Worm (Caenorhabditis elegans): Measurements from ENCODE around the gene cogc-6.
A peak's percentile ranks its signal among the peaks of the same experiment; 100 is the strongest.

The cogc-6 gene

ce11 chrV:8228712-8229119 is 7.6 kb upstream of the cogc-6 start (continued):
- TF ChIP-seq mdt-29 (GFP tag; IDR thresholded peaks at IDR 0.05) (peak; percentile 70), hlh-11 (tag; optimal IDR thresholded peaks at IDR 0.05) (peak; percentile 83), pqm-1 (tag; optimal IDR thresholded peaks at IDR 0.05) (peak; percentile 8), hif-1 (tag; optimal IDR thresholded peaks at IDR 0.05) (peak; percentile 12 to 30), Y5F2A.4 (GFP tag; optimal IDR thresholded peaks at IDR 0.05) (no peak), spr-1 (tag; optimal IDR thresholded peaks at IDR 0.05) (peak; percentile 85), nhr-28 (tag; optimal IDR thresholded peaks at IDR 0.05) (peak; percentile 56), madf-9 (GFP tag; conservative IDR thresholded peaks at IDR 0.05) (0 out of 2 replicates have a peak, but pooled peaks have one; percentile 10), fkh-10 (GFP tag; optimal IDR thresholded peaks at IDR 0.05) (no peak), nhr-102 (tag; optimal IDR thresholded peaks at IDR 0.05) (peak; percentile 91), dve-1 (tag; optimal IDR thresholded peaks at IDR 0.05; ENCODE audit: insufficient read depth) (peak; percentile 92), ces-1 (GFP tag; optimal IDR thresholded peaks at IDR 0.05) (peak; percentile 13), ztf-11 (tag; optimal IDR thresholded peaks at IDR 0.05) (no peak), egl-43 (GFP tag; IDR thresholded peaks at IDR 0.05) (no peak), ceh-82 (tag; optimal IDR thresholded peaks at IDR 0.05) (no peak), snpc-4 (tag; optimal IDR thresholded peaks at IDR 0.05) (peak; percentile 96), mes-2 (tag; optimal IDR thresholded peaks at IDR 0.05; ENCODE audit: poor library complexity, severe bottlenecking) (peak; percentile 90), lin-29 (GFP tag; IDR thresholded peaks at IDR 0.05) (peak; percentile 25; the same call in 1 of the 2 replicates), tag-97 (GFP tag; IDR thresholded peaks at IDR 0.05) (no peak), unc-39 (tag; optimal IDR thresholded peaks at IDR 0.05) (no peak), attf-4 (tag; optimal IDR thresholded peaks at IDR 0.05) (no peak), egl-27 (tag; optimal IDR thresholded peaks at IDR 0.05) (no peak), saeg-2 (GFP tag; IDR thresholded peaks at IDR 0.05) (0 out of 2 replicates have a peak, but pooled peaks have one; percentile 47), nhr-10 (tag; optimal IDR thresholded peaks at IDR 0.05) (peak; percentile 16), hmg-1.1 (GFP tag; IDR thresholded peaks at IDR 0.05) (peak; percentile 88), T20F7.1 (GFP tag; optimal IDR thresholded peaks at IDR 0.05) (peak; percentile 82), dmd-8 (GFP tag; IDR thresholded peaks at IDR 0.05) (no peak), zfp-3 (GFP tag; conservative IDR thresholded peaks at IDR 0.05) (no peak), daf-16 (GFP tag; optimal IDR thresholded peaks at IDR 0.05) (peak; percentile 65 to 88), daf-16 (tag; optimal IDR thresholded peaks at IDR 0.05) (peak; percentile 86), ceh-28 (tag; optimal IDR thresholded peaks at IDR 0.05) (no peak), zip-11 (GFP tag; IDR thresholded peaks at IDR 0.05) (no peak), madf-5 (GFP tag; IDR thresholded peaks at IDR 0.05) (no peak), dmd-9 (GFP tag; IDR thresholded peaks at IDR 0.05) (peak; percentile 74), lin-39 (tag; optimal IDR thresholded peaks at IDR 0.05) (no peak), nhr-41 (GFP tag; IDR thresholded peaks at IDR 0.05) (0 out of 2 replicates have a peak, but pooled peaks have one; percentile 8), aha-1 (tag) (no peak), rbr-2 (tag; optimal IDR thresholded peaks at IDR 0.05) (peak; percentile 83), mep-1 (tag; optimal IDR thresholded peaks at IDR 0.05) (peak; percentile 93), zfp-2 (tag; optimal IDR thresholded peaks at IDR 0.05) (peak; percentile 44), ZK337.2 (GFP tag; IDR thresholded peaks at IDR 0.05) (no peak), lim-7 (GFP tag; IDR thresholded peaks at IDR 0.05) (no peak), ceh-44 (GFP tag; IDR thresholded peaks at IDR 0.05) (peak; percentile 93), arid-1 (GFP tag; conservative IDR thresholded peaks at IDR 0.05) (peak; percentile 70; the same call in 1 of the 2 replicates), mxl-2 (GFP tag; conservative IDR thresholded peaks at IDR 0.05) (no peak), Y48G9A.11 (GFP tag; IDR thresholded peaks at IDR 0.05) (peak; percentile 92), jun-1 (tag; optimal IDR thresholded peaks at IDR 0.05) (no peak), skn-1 (tag; optimal IDR thresholded peaks at IDR 0.05) (no peak), vab-7 (GFP tag; IDR thresholded peaks at IDR 0.05) (0 out of 2 replicates have a peak, but pooled peaks have one; percentile 29), lir-3 (tag; optimal IDR thresholded peaks at IDR 0.05) (peak; percentile 22), duxl-1 (tag; optimal IDR thresholded peaks at IDR 0.05; ENCODE audit: poor library complexity) (peak; percentile 92), F10B5.3 (tag; optimal IDR thresholded peaks at IDR 0.05) (peak; percentile 83)

All from whole organism, L4 larva.